Worm (Caenorhabditis elegans): ENCODE measurements around the gene fut-1.

DNA sequence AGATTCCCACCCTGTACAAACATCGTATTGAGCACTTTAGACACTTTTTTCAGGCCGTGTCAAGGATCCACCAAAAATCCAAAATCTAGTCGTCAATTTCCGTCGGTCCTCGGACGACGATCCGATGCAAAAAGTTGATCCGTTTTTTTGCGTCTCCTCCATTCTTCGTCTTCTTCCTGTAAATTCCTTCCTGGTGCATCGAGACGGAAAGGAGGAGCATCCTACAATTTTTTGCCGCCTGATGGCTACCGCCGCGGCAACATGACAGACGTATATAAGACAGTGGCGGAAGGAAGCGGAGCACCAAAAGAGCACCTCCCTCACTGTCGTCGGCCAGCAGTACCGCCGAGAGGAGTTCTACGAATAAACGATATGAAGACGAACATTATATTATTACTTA, 41.4 kb upstream of the fut-1 start, which contains the start of gene appg-2:
- TF ChIP-seq elt-1 (tag; optimal IDR thresholded peaks at IDR 0.05; ENCODE audit: borderline replicate concordance, insufficient read depth) = no peak
- TF ChIP-seq snpc-4 (tag; optimal IDR thresholded peaks at IDR 0.05) = no peak
- TF ChIP-seq nhr-12 (tag; optimal IDR thresholded peaks at IDR 0.05) = no peak
